Worm (Caenorhabditis elegans) whole organism, young adult: ENCODE measurements around the gene decr-1.1.

Source experiments
- B0035.1 ChIP-seq: sonication (generic microtip); optimal IDR thresholded peaks from 2 replicates; lab custom pipeline; 2016; ENCODE audit warnings: missing genetic modification characterization, mild to moderate bottlenecking, missing compliant biosample characterization, missing genotype, missing genetic modification reagents
- F55B11.4 ChIP-seq: sonication (generic microtip); optimal IDR thresholded peaks from 2 replicates; lab custom pipeline; 2016; ENCODE audit warnings: missing compliant biosample characterization, missing genetic modification characterization, borderline replicate concordance; ENCODE audit not compliant: insufficient read depth
- Y53F4B.3 ChIP-seq: fragments of 200-800 bp; sonication (Bioruptor generic); IDR thresholded peaks from 2 replicates; pipeline ENCODE4 v1.3.6; 2022; ENCODE audit warnings: missing genetic modification reagents, missing genetic modification characterization, missing compliant biosample characterization
- hsf-1 ChIP-seq: fragments of 200-800 bp; sonication (Bioruptor generic); IDR thresholded peaks from 2 replicates; pipeline ENCODE4 v1.3.6; 2022; ENCODE audit warnings: missing genetic modification reagents, missing genetic modification characterization, missing compliant biosample characterization
- lin-35 ChIP-seq, 3 experiments: fragments of 150-350 bp in 2 of 3; sonication (generic microtip) in 1 of 3; optimal IDR thresholded peaks; 2 replicates each; lab custom pipeline; 2014 to 2018; ENCODE audit warnings: missing biosample characterization in 3 of 3, missing genetic modification characterization in 3 of 3, missing genetic modification reagents in 3 of 3
- lsl-1 ChIP-seq: fragments of 200-800 bp; sonication (Bioruptor generic); optimal IDR thresholded peaks from 2 replicates; lab custom pipeline; 2018; ENCODE audit warnings: mild to moderate bottlenecking, missing genetic modification characterization, moderate library complexity, missing compliant biosample characterization
- nfya-1 ChIP-seq: sonication (generic microtip); optimal IDR thresholded peaks from 2 replicates; lab custom pipeline; 2017; ENCODE audit warnings: antibody characterized with exemption, missing compliant biosample characterization, missing genetic modification characterization, borderline replicate concordance; ENCODE audit not compliant: insufficient read depth
- nhr-27 ChIP-seq: fragments of 200-800 bp; sonication (Bioruptor generic); optimal IDR thresholded peaks from 2 replicates; lab custom pipeline; 2018; ENCODE audit warnings: mild to moderate bottlenecking, missing genetic modification characterization, moderate library complexity, missing compliant biosample characterization
- xnd-1 ChIP-seq: sonication (generic microtip); optimal IDR thresholded peaks from 2 replicates; lab custom pipeline; 2016; ENCODE audit warnings: missing genotype, missing genetic modification reagents, missing genetic modification characterization, missing compliant biosample characterization
- zfh-2 ChIP-seq: fragments of 200-800 bp; sonication (Bioruptor generic); conservative IDR thresholded peaks from 2 replicates; pipeline ENCODE4 v1.3.6; 2022; ENCODE audit warnings: missing genetic modification reagents, missing genetic modification characterization, missing compliant biosample characterization
- ztf-3 ChIP-seq: fragments of 200-800 bp; sonication (Bioruptor generic); optimal IDR thresholded peaks from 2 replicates; lab custom pipeline; 2018; ENCODE audit warnings: mild to moderate bottlenecking, missing genetic modification characterization, missing compliant biosample characterization

decr-1.1 gene

ce11 chrV:13827920-13828319 lies 45.7 kb downstream of the decr-1.1 start, which contains the start of gene nrf-5:
Gene nrf-5, plus strand, starts transcription at chrV:13828267.
- TF ChIP-seq Y53F4B.3 (GFP tag; lab: Robert Waterston, UW) (no peak), F55B11.4 (tag; lab: Kevin White, UChicago) (no peak), lsl-1 (GFP tag; lab: Kevin White, UChicago) (no peak), lin-35 (GFP tag; optimal IDR thresholded peaks at IDR 0.05; lab: Kevin White, UChicago) (no peak), B0035.1 (no peak), xnd-1 (tag; lab: Kevin White, UChicago) (no peak), hsf-1 (GFP tag; lab: Robert Waterston, UW) (no peak), zfh-2 (no peak)

- TF ChIP-seq xnd-1 (tag; lab: Kevin White, UChicago): no peak
- TF ChIP-seq nhr-27 (tag; lab: Kevin White, UChicago): no peak
- TF ChIP-seq ztf-3: no peak
- TF ChIP-seq nfya-1 (tag; lab: Kevin White, UChicago): no peak
Observed at ce11 chrV:13830813-13831212, 48.6 kb downstream of the decr-1.1 start, which contains the start of gene str-165. Gene str-165, plus strand, starts transcription at chrV:13831113.
